Worm (Caenorhabditis elegans) whole organism, L3 larva: ENCODE results near the gene B0563.8.
A peak's percentile ranks its signal among the peaks of the same experiment; 100 is the strongest.

ENCODE experiments used
- ceh-28 ChIP-seq: fragments of 150-350 bp; optimal IDR thresholded peaks from 2 replicates; lab custom pipeline; 2014; ENCODE audit warnings: missing biosample characterization, missing genetic modification reagents, missing genetic modification characterization
- ceh-9 ChIP-seq: sonication (generic microtip); optimal IDR thresholded peaks from 2 replicates; lab custom pipeline; 2018; ENCODE audit warnings: missing biosample characterization, missing genetic modification characterization
- elt-2 ChIP-seq: sonication (generic microtip); optimal IDR thresholded peaks from 2 replicates; lab custom pipeline; 2016; ENCODE audit warnings: missing genetic modification reagents, mild to moderate bottlenecking, missing genetic modification characterization, missing compliant biosample characterization
- fos-1 ChIP-seq: fragments of 150-350 bp; optimal IDR thresholded peaks from 2 replicates; lab custom pipeline; 2014; ENCODE audit warnings: missing biosample characterization, missing genetic modification characterization
- lin-15B ChIP-seq: fragments of 150-350 bp; optimal IDR thresholded peaks from 2 replicates; lab custom pipeline; 2014; ENCODE audit warnings: missing biosample characterization, missing genetic modification characterization
- lsy-12 ChIP-seq: sonication (generic microtip); optimal IDR thresholded peaks from 2 replicates; lab custom pipeline; 2016; ENCODE audit warnings: mild to moderate bottlenecking, missing genetic modification characterization, missing compliant biosample characterization
- nhr-237 ChIP-seq: fragments of 150-350 bp; optimal IDR thresholded peaks from 2 replicates; lab custom pipeline; 2014; ENCODE audit warnings: missing biosample characterization, missing genetic modification characterization
- pha-4 ChIP-seq: fragments of 150-350 bp; optimal IDR thresholded peaks from 2 replicates; lab custom pipeline; 2014; ENCODE audit warnings: missing biosample characterization, missing genetic modification reagents, missing genetic modification characterization
- unc-39 ChIP-seq: sonication (generic microtip); optimal IDR thresholded peaks from 4 replicates; lab custom pipeline; 2017; ENCODE audit warnings: missing biosample characterization, missing genetic modification characterization
- zag-1 ChIP-seq: fragments of 150-350 bp; optimal IDR thresholded peaks from 2 replicates; lab custom pipeline; 2014; ENCODE audit warnings: missing biosample characterization, missing genetic modification characterization

- TF ChIP-seq lin-15B (tag; lab: Kevin White, UChicago) = no peak
- TF ChIP-seq lsy-12 (tag; lab: Kevin White, UChicago) = no peak
- no peak for TF ChIP-seq fos-1 (tag; lab: Kevin White, UChicago)
- TF ChIP-seq elt-2 (tag; lab: Kevin White, UChicago) = peak; percentile 79
- no peak for TF ChIP-seq nhr-237 (tag; lab: Kevin White, UChicago)
- no peak for TF ChIP-seq unc-39 (tag; lab: Kevin White, UChicago)
- no peak for TF ChIP-seq ceh-28
- TF ChIP-seq pha-4 = peak; percentile 23
- TF ChIP-seq ceh-9 (tag; lab: Kevin White, UChicago) = no peak
- TF ChIP-seq zag-1 = no peak
Observed at ce11 chrX:9212675-9213074, 38.4 kb upstream of the B0563.8 start.
